Fruit fly (Drosophila melanogaster) whole organism, adult: ENCODE data around the gene CG31075.

ENCODE experiments used
- CG11617 ChIP-seq: fragments of 200-800 bp; sonication (Bioruptor generic); optimal IDR thresholded peaks from 2 replicates; lab custom pipeline; 2017; ENCODE audit warnings: mild to moderate bottlenecking, missing biosample characterization, missing genetic modification reagents, missing genetic modification characterization
- CG12768 ChIP-seq: fragments of 200-800 bp; sonication (Bioruptor generic); optimal IDR thresholded peaks from 2 replicates; lab custom pipeline; 2017; ENCODE audit warnings: missing biosample characterization, missing genetic modification characterization, mild to moderate bottlenecking, moderate library complexity, missing genetic modification reagents
- CG14711 ChIP-seq: fragments of 200-800 bp; sonication (Bioruptor generic); optimal IDR thresholded peaks from 2 replicates; lab custom pipeline; 2018; ENCODE audit warnings: missing biosample characterization, mild to moderate bottlenecking, missing genetic modification characterization, moderate library complexity
- CG1620 ChIP-seq: fragments of 200-800 bp; sonication (Bioruptor generic); optimal IDR thresholded peaks from 2 replicates; lab custom pipeline; 2016; ENCODE audit warnings: missing biosample characterization, missing genetic modification characterization
- CG33017 ChIP-seq: fragments of 200-800 bp; sonication (Bioruptor generic); optimal IDR thresholded peaks from 2 replicates; lab custom pipeline; 2018; ENCODE audit warnings: missing biosample characterization, mild to moderate bottlenecking, missing genetic modification characterization, moderate library complexity
- CG5204 ChIP-seq: fragments of 200-800 bp; sonication (Bioruptor generic); optimal IDR thresholded peaks from 2 replicates; lab custom pipeline; 2016; ENCODE audit warnings: missing biosample characterization, missing genetic modification characterization
- CG7045 ChIP-seq: fragments of 200-800 bp; sonication (Bioruptor generic); optimal IDR thresholded peaks from 2 replicates; lab custom pipeline; 2017; ENCODE audit warnings: missing biosample characterization, mild to moderate bottlenecking, missing genetic modification characterization
- CG7101 ChIP-seq: fragments of 200-800 bp; sonication (Bioruptor generic); optimal IDR thresholded peaks from 2 replicates; lab custom pipeline; 2018; ENCODE audit warnings: missing biosample characterization, mild to moderate bottlenecking, missing genetic modification characterization, moderate library complexity
- Clk ChIP-seq: fragments of 200-800 bp; sonication (Bioruptor generic); optimal IDR thresholded peaks from 2 replicates; lab custom pipeline; 2017; ENCODE audit warnings: missing biosample characterization, missing genetic modification characterization
- Crg-1 ChIP-seq: fragments of 200-800 bp; sonication (Bioruptor generic); optimal IDR thresholded peaks from 2 replicates; lab custom pipeline; 2016; ENCODE audit warnings: missing biosample characterization, missing genetic modification characterization
- Hr96 ChIP-seq: fragments of 200-800 bp; sonication (Bioruptor generic); optimal IDR thresholded peaks from 2 replicates; lab custom pipeline; 2016; ENCODE audit warnings: missing biosample characterization, missing genetic modification characterization
- Mnt ChIP-seq: fragments of 200-800 bp; sonication (Bioruptor generic); optimal IDR thresholded peaks from 2 replicates; lab custom pipeline; 2016; ENCODE audit warnings: missing biosample characterization, mild to moderate bottlenecking, missing genetic modification characterization
- bab1 ChIP-seq: fragments of 200-800 bp; sonication (Bioruptor generic); optimal IDR thresholded peaks from 3 replicates; lab custom pipeline; 2019; ENCODE audit warnings: missing biosample characterization, mild to moderate bottlenecking, missing genetic modification characterization, moderate library complexity
- cic ChIP-seq: fragments of 200-800 bp; sonication (Bioruptor generic); optimal IDR thresholded peaks from 2 replicates; lab custom pipeline; 2017; ENCODE audit warnings: missing biosample characterization, mild to moderate bottlenecking, missing genetic modification characterization, moderate library complexity
- cnc ChIP-seq, 2 experiments: fragments of >200 bp; optimal IDR thresholded peaks; 2 replicates each; lab custom pipeline; 2017
- kay ChIP-seq: fragments of 200-800 bp; sonication (Bioruptor generic); peaks from one replicate; lab custom pipeline; 2016; ENCODE audit warnings: missing biosample characterization, missing genetic modification characterization, borderline replicate concordance
- ovo ChIP-seq: fragments of 200-800 bp; sonication (Bioruptor generic); optimal IDR thresholded peaks from 2 replicates; lab custom pipeline; 2016; ENCODE audit warnings: missing biosample characterization, missing genetic modification characterization
- pad ChIP-seq: fragments of 200-800 bp; sonication (Bioruptor generic); optimal IDR thresholded peaks from 3 replicates; lab custom pipeline; 2017; ENCODE audit warnings: missing biosample characterization, missing genetic modification characterization, mild to moderate bottlenecking, moderate library complexity, missing genetic modification reagents
- tj ChIP-seq: fragments of 200-800 bp; sonication (Bioruptor generic); optimal IDR thresholded peaks from 3 replicates; lab custom pipeline; 2017; ENCODE audit warnings: missing biosample characterization, mild to moderate bottlenecking, missing genetic modification characterization, moderate library complexity
- toe ChIP-seq: fragments of 200-800 bp; sonication (Bioruptor generic); optimal IDR thresholded peaks from 2 replicates; lab custom pipeline; 2016; ENCODE audit warnings: missing biosample characterization, missing genetic modification characterization

Gene CG31075

DNA sequence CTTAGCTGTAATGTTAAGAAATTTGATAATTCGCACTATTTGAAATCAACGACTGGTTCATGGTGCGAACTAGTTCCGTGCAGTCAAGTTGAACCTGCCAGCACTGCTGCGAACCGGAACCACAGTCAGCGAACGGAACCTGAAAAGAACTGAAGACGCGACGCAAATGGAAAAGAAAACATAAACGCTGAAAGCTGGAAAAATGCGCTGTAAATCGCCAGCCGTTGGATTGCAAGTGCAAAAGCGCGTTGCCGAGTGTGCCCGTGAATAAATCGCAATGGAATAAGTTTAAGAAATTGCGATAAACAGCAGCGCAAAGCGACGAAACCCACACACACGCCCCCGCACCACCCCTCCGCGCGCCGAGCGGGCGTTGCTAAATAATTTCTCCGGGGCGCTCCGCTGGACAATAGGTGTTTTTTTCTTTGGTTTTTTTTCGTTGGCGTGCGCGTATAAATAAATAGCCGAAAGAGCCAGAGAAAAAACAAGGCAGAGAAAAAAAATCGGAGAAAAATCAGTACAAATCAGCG, 21.5 kb downstream of the CG31075 start, which contains the start of gene CG5521:
Gene CG5521 (plus strand): TSS at position 137 of the 530 bp plus-strand sequence.
- TF ChIP-seq bab1 (GFP tag; lab: Kevin White, UChicago) (peak; percentile 10), CG12768 (GFP tag; lab: Kevin White, UChicago) (peak; percentile 6), CG7101 (tag; lab: Kevin White, UChicago) (no peak), pad (GFP tag; lab: Kevin White, UChicago) (no peak), tj (GFP tag; lab: Kevin White, UChicago) (peak; percentile 15), CG5204 (GFP tag; lab: Kevin White, UChicago) (no peak), CG11617 (peak; percentile 0), Mnt (GFP tag; lab: Kevin White, UChicago) (peak; percentile 23)

DNA sequence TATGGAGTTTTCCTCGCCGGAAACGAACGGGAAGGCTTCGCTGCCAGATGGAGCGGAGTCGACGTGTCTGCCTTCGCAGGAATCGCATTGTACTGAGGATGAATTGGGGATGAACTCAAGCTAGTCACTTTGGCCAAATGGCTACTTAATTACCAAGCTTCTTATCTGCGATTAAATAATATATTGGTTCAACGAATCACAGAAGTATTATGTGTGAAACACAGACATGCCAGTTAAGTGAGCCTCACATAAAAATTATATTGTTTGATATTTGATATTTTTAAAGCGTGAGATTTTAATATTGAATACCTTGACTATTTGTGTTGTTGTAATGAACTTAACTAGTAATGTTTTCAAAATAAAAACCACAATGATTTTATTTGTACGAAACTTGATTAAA, 21.9 kb downstream of the CG31075 start, which contains the start of gene Gr97a:
Gene Gr97a (minus strand): TSS at position 101 of the 400 bp plus-strand sequence.
- TF ChIP-seq pad (GFP tag; lab: Kevin White, UChicago) (no peak), CG11617 (no peak), Crg-1 (no peak), CG14711 (tag; lab: Kevin White, UChicago) (no peak), toe (GFP tag; lab: Kevin White, UChicago) (no peak), CG7045 (no peak), Mnt (GFP tag; lab: Kevin White, UChicago) (no peak), tj (GFP tag; lab: Kevin White, UChicago) (no peak), kay (GFP tag; lab: Kevin White, UChicago) (no peak), ovo (GFP tag; lab: Kevin White, UChicago) (no peak), Hr96 (GFP tag; lab: Kevin White, UChicago) (no peak), CG1620 (GFP tag; lab: Kevin White, UChicago) (no peak), cic (GFP tag; lab: Kevin White, UChicago) (no peak), CG12768 (GFP tag; lab: Kevin White, UChicago) (no peak), bab1 (GFP tag; lab: Kevin White, UChicago) (no peak), CG33017 (tag; lab: Kevin White, UChicago) (no peak)

DNA sequence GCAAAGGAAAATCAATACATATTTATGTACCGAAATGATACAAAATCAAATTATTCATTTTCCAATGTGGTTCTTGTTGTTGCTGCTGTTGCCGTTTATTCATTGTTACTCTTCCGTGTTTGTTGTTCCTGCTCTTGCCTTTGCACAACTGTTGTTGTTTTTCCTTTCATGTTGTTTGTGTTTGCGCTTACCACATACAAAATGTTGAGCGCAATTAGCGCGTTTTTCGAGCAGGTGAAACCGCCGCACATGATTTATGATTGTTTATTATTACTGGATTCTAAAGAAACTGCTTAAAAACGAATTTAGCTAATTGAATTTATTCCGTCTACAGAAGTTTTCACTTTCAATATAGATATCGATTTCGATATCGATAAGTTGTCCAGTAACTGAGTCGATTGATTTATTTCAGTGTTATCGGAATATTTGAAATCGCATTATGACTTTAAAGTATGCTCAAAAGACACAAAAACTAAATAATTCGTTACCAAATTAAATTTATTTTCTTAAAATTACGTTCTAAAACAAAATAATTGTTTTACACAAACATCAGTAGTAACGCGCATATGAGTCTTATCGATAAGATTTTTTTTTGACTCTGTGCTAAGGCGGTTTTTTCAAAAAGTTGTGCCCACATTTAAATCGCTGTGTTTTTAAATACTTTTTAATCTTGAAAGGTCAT, 23.7 kb downstream of the CG31075 start, which contains the start of gene Tsp97E:
Gene Tsp97E (minus strand): TSS at position 366 of the 682 bp plus-strand sequence.
- TF ChIP-seq CG14711 (tag; lab: Kevin White, UChicago) = peak; percentile 15
- no peak for TF ChIP-seq cic (GFP tag; lab: Kevin White, UChicago)
- TF ChIP-seq CG33017 (tag; lab: Kevin White, UChicago) = peak; percentile 10
- TF ChIP-seq bab1 (GFP tag; lab: Kevin White, UChicago) = peak; percentile 54
- no peak for TF ChIP-seq kay (GFP tag; lab: Kevin White, UChicago)

DNA sequence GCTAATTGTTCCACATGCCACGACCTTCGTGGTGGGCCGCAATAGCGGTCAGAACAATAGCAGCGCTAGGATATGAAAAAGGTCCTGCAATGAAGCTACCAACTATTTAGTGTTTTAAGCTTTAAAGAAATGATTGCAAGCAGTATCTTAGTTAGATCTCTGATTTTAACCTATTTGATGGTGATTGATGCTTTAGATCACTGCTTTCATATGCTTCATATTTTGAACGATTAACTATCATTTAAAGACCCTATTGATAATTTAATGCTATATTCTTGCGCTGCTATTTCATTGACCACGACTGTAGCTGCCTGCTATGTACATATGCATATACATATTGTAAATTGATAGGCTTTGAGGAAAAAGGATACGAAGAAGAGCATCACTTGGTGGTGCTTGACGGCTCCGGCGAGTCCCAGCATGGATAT, 24.6 kb downstream of the CG31075 start:
- TF ChIP-seq CG11617 (peak; percentile 8), ovo (GFP tag; lab: Kevin White, UChicago) (no peak), kay (GFP tag; lab: Kevin White, UChicago) (no peak), pad (GFP tag; lab: Kevin White, UChicago) (no peak), Mnt (GFP tag; lab: Kevin White, UChicago) (no peak), Crg-1 (no peak), cic (GFP tag; lab: Kevin White, UChicago) (peak; percentile 28), CG7045 (peak; percentile 85), CG12768 (GFP tag; lab: Kevin White, UChicago) (peak; percentile 80), CG1620 (GFP tag; lab: Kevin White, UChicago) (no peak), CG33017 (tag; lab: Kevin White, UChicago) (peak; percentile 71), bab1 (GFP tag; lab: Kevin White, UChicago) (no peak), cnc (optimal IDR thresholded peaks at IDR 0.05; lab: Kevin White, UChicago) (no peak), CG14711 (tag; lab: Kevin White, UChicago) (peak; percentile 73), CG7101 (tag; lab: Kevin White, UChicago) (peak; percentile 45), tj (GFP tag; lab: Kevin White, UChicago) (no peak), toe (GFP tag; lab: Kevin White, UChicago) (peak; percentile 55), Clk (peak; percentile 41), Hr96 (GFP tag; lab: Kevin White, UChicago) (no peak), CG5204 (GFP tag; lab: Kevin White, UChicago) (no peak)

DNA sequence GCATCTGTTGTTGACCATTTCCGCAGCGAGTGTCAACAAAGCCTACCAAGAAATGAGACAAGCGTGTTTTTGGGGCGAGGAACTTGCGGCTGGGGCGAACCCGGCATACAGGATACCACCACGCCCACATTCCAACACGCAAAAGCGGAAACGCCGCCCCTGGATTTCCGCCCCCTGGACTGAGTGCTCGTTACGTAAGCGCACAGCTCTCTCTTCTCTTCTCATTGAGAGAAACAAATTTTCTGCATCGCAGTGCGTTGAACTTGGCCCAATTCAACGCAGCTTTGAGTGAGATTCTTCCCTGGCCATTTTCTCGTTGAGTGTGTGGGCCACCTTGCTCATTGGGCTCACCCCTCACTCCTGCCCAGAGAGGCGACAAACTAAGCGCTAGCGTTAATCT, 27.8 kb downstream of the CG31075 start:
- TF ChIP-seq CG14711 (tag; lab: Kevin White, UChicago) = no peak
- TF ChIP-seq CG7045 = no peak
- no peak for TF ChIP-seq Crg-1
- TF ChIP-seq Clk = no peak
- no peak for TF ChIP-seq CG11617
- no peak for TF ChIP-seq CG5204 (GFP tag; lab: Kevin White, UChicago)

DNA sequence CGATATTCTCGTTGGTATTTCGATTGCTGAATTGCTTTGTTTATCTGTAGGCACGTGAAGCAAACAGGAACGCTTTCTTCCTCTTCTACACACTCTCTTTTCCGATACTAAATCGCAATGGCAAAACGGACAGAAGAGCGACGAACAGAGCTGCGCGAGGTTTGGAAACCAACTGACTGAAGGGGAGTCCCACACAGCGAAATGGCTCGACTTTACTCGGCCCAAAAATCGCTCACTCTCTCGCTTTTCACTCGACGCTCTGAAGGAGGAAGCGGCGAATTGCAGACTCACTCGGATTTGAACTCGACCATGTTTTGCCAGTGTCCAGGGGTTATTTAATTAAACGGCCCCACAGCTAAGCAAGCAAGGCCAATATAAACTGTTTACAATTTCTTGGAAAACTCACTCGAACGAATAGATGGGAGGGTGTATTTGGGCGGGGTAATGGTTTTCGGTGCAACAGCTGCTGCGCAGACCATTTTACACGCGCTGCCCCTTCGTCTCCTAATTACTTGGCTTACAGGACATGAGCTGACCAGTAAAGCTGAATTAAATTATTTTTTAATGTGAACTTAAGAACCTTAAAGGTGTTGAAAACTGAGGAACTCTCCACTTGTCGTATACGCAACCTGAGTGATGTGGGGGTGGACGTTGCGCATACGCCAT, 29.9 kb downstream of the CG31075 start, which contains the start of gene CG6330:
Gene CG6330 (minus strand): TSS at position 178 of the 666 bp plus-strand sequence.
- TF ChIP-seq cic (GFP tag; lab: Kevin White, UChicago) = no peak
- no peak for TF ChIP-seq Mnt (GFP tag; lab: Kevin White, UChicago)
